Worm (Caenorhabditis elegans) whole organism, mixed stage, embryonic: ENCODE data around the gene acs-4.

Experiments
- M03D4.4 ChIP-seq: sonication (generic microtip); optimal IDR thresholded peaks from 2 replicates; lab custom pipeline; 2017; ENCODE audit warnings: mild to moderate bottlenecking, missing genetic modification characterization, missing compliant biosample characterization
- bed-3 ChIP-seq: fragments of 200-800 bp; sonication (Bioruptor generic); optimal IDR thresholded peaks from 3 replicates; lab custom pipeline; 2018; ENCODE audit warnings: mild to moderate bottlenecking, missing genetic modification characterization, moderate library complexity, missing compliant biosample characterization
- blmp-1 ChIP-seq: fragments of 150-350 bp; optimal IDR thresholded peaks from 2 replicates; lab custom pipeline; 2014; ENCODE audit warnings: missing biosample characterization, missing genetic modification characterization
- ceh-39 ChIP-seq: fragments of 150-350 bp; optimal IDR thresholded peaks from 2 replicates; lab custom pipeline; 2014; ENCODE audit warnings: missing biosample characterization, missing genetic modification characterization
- ces-1 ChIP-seq: fragments of 150-350 bp; optimal IDR thresholded peaks from 2 replicates; lab custom pipeline; 2014; ENCODE audit warnings: missing biosample characterization, missing genetic modification reagents, missing genetic modification characterization
- cnd-1 ChIP-seq: fragments of 200-800 bp; sonication (Bioruptor generic); optimal IDR thresholded peaks from 2 replicates; lab custom pipeline; 2018; ENCODE audit warnings: mild to moderate bottlenecking, missing genetic modification characterization, missing compliant biosample characterization
- drap-1 ChIP-seq: fragments of 200-800 bp; sonication (Bioruptor generic); optimal IDR thresholded peaks from 3 replicates; lab custom pipeline; 2018; ENCODE audit warnings: mild to moderate bottlenecking, missing genetic modification characterization, missing compliant biosample characterization
- elt-1 ChIP-seq: sonication (generic microtip); optimal IDR thresholded peaks from 2 replicates; lab custom pipeline; 2017; ENCODE audit warnings: missing genetic modification characterization, mild to moderate bottlenecking, missing compliant biosample characterization, antibody characterized with exemption, moderate library complexity, borderline replicate concordance; ENCODE audit not compliant: insufficient read depth
- elt-3 ChIP-seq: fragments of 150-350 bp; optimal IDR thresholded peaks from 2 replicates; lab custom pipeline; 2014; ENCODE audit warnings: missing biosample characterization, missing genetic modification characterization
- ham-2 ChIP-seq: fragments of 200-800 bp; sonication (Bioruptor generic); optimal IDR thresholded peaks from 2 replicates; lab custom pipeline; 2018; ENCODE audit warnings: mild to moderate bottlenecking, missing genetic modification characterization, missing compliant biosample characterization
- hlh-1 ChIP-seq: fragments of 150-350 bp; optimal IDR thresholded peaks from 2 replicates; lab custom pipeline; 2014; ENCODE audit warnings: missing biosample characterization, missing genetic modification reagents, missing genetic modification characterization
- lin-13 ChIP-seq: fragments of 150-350 bp; optimal IDR thresholded peaks from 2 replicates; lab custom pipeline; 2014; ENCODE audit warnings: missing biosample characterization, missing genetic modification characterization
- lsy-2 ChIP-seq: fragments of 150-350 bp; optimal IDR thresholded peaks from 2 replicates; lab custom pipeline; 2014; ENCODE audit warnings: missing biosample characterization, missing genetic modification characterization
- mab-5 ChIP-seq: fragments of 150-350 bp; optimal IDR thresholded peaks from 2 replicates; lab custom pipeline; 2014; ENCODE audit warnings: missing biosample characterization, missing genetic modification characterization
- mep-1 ChIP-seq: fragments of 150-350 bp; optimal IDR thresholded peaks from 2 replicates; lab custom pipeline; 2017; ENCODE audit warnings: missing biosample characterization, missing genetic modification reagents, missing genetic modification characterization, inconsistent platforms
- nhr-12 ChIP-seq: fragments of 150-350 bp; optimal IDR thresholded peaks from 2 replicates; lab custom pipeline; 2014; ENCODE audit warnings: missing biosample characterization, missing genetic modification characterization
- nhr-2 ChIP-seq: fragments of 150-350 bp; optimal IDR thresholded peaks from 2 replicates; lab custom pipeline; 2014; ENCODE audit warnings: missing biosample characterization, missing genetic modification characterization
- nhr-237 ChIP-seq: fragments of 150-350 bp; optimal IDR thresholded peaks from 2 replicates; lab custom pipeline; 2014; ENCODE audit warnings: missing biosample characterization, missing genetic modification characterization
- pha-4 ChIP-seq: fragments of 150-350 bp; optimal IDR thresholded peaks from 2 replicates; lab custom pipeline; 2018; ENCODE audit warnings: missing biosample characterization, missing genetic modification reagents, missing genetic modification characterization
- sem-2 ChIP-seq: fragments of 200-800 bp; sonication (Bioruptor generic); optimal IDR thresholded peaks from 2 replicates; lab custom pipeline; 2018; ENCODE audit warnings: mild to moderate bottlenecking, missing genetic modification characterization, missing compliant biosample characterization
- snpc-4 ChIP-seq: fragments of 150-350 bp; optimal IDR thresholded peaks from 2 replicates; lab custom pipeline; 2014; ENCODE audit warnings: missing biosample characterization, missing genetic modification characterization
- sptf-1 ChIP-seq: sonication (generic microtip); optimal IDR thresholded peaks from 2 replicates; lab custom pipeline; 2017; ENCODE audit warnings: mild to moderate bottlenecking, missing genetic modification characterization, moderate library complexity, missing compliant biosample characterization
- tbx-8 ChIP-seq: fragments of 200-800 bp; sonication (Bioruptor generic); optimal IDR thresholded peaks from 2 replicates; lab custom pipeline; 2018; ENCODE audit warnings: mild to moderate bottlenecking, missing genetic modification characterization, moderate library complexity, missing compliant biosample characterization
- unc-120 ChIP-seq: sonication (generic microtip); optimal IDR thresholded peaks from 2 replicates; lab custom pipeline; 2017; ENCODE audit warnings: missing genetic modification characterization, missing compliant biosample characterization; ENCODE audit not compliant: poor library complexity, severe bottlenecking
- unc-39 ChIP-seq: fragments of 150-350 bp; optimal IDR thresholded peaks from 2 replicates; lab custom pipeline; 2014; ENCODE audit warnings: missing biosample characterization, missing genetic modification characterization
- unc-62 ChIP-seq: fragments of 150-350 bp; optimal IDR thresholded peaks from 2 replicates; lab custom pipeline; 2014; ENCODE audit warnings: missing biosample characterization, missing genetic modification reagents, missing genetic modification characterization
- ztf-11 ChIP-seq: fragments of 150-350 bp; optimal IDR thresholded peaks from 2 replicates; lab custom pipeline; 2014; ENCODE audit warnings: missing biosample characterization, missing genetic modification characterization

acs-4 gene

ce11 chrIII:7166664-7167567 lies 722 bp upstream of the acs-4 start:
- peak; percentile 11 for TF ChIP-seq drap-1 (GFP tag; lab: Kevin White, UChicago)
- peak; percentile 6 for TF ChIP-seq nhr-237 (tag; lab: Kevin White, UChicago)
- TF ChIP-seq mep-1 (tag; lab: Kevin White, UChicago): no peak
- TF ChIP-seq, all 35 proteins: peak for 2

ce11 chrIII:7170090-7170489 lies 2.5 kb downstream of the acs-4 start:
- TF ChIP-seq bed-3 (no peak), ztf-11 (tag; lab: Kevin White, UChicago) (no peak), blmp-1 (tag; lab: Kevin White, UChicago) (no peak), ces-1 (no peak), sem-2 (no peak)

DNA sequence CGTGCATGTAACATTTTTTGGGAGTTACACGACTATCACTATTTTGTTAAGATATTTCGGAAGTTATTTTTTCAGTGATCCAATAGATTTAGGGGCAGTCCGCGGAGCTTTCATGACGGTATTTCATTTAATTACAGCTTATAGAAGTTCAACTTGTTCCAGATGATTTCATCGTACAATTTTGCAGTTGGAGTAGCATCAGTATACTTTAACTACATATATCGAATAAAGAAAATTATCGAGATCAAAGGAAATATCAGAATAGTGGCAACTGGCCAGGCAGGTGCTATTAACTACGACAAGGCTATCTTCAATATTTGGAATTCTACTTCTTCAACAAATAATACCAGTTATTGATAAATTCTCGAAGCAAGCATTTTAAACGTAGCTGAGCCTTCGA lies 10.9 kb downstream of the acs-4 start:
- TF ChIP-seq ces-1 (no peak), unc-120 (tag; lab: Kevin White, UChicago) (no peak), bed-3 (no peak), sem-2 (no peak), M03D4.4 (tag; lab: Kevin White, UChicago) (no peak)

- no peak for TF ChIP-seq elt-3 (tag; lab: Kevin White, UChicago)
- TF ChIP-seq sptf-1 (tag; lab: Kevin White, UChicago): peak; percentile 57
- peak; percentile 16 for TF ChIP-seq nhr-2 (tag; lab: Kevin White, UChicago)
- TF ChIP-seq blmp-1 (tag; lab: Kevin White, UChicago): peak; percentile 15
- peak; percentile 76 for TF ChIP-seq ceh-39
- peak; percentile 4 for TF ChIP-seq hlh-1 (tag; lab: Kevin White, UChicago)
- TF ChIP-seq tbx-8 (GFP tag; lab: Kevin White, UChicago): no peak
- peak; percentile 41 for TF ChIP-seq ces-1
- peak; percentile 86 for TF ChIP-seq lsy-2 (tag; lab: Kevin White, UChicago)
- no peak for TF ChIP-seq snpc-4
- TF ChIP-seq lin-13 (tag; lab: Kevin White, UChicago): peak; percentile 87
- TF ChIP-seq mab-5 (tag; lab: Kevin White, UChicago): no peak
- TF ChIP-seq pha-4 (tag; lab: Kevin White, UChicago): peak; percentile 86
- peak; percentile 92 for TF ChIP-seq nhr-237 (tag; lab: Kevin White, UChicago)
- peak; percentile 66 for TF ChIP-seq M03D4.4 (tag; lab: Kevin White, UChicago)
- TF ChIP-seq mep-1 (tag; lab: Kevin White, UChicago): peak; percentile 91
- TF ChIP-seq sem-2: no peak
Observed at ce11 chrIII:7179538-7180301, 12.1 kb downstream of the acs-4 start, which contains the start of the genes rps-14 and rpl-36. Gene rps-14, minus strand, starts transcription at chrIII:7179588. Gene rpl-36, plus strand, starts transcription at chrIII:7180251.

ce11 chrIII:7180613-7181012 lies 13.0 kb downstream of the acs-4 start, which contains the start of gene ndab-2:
Gene ndab-2, plus strand, starts transcription at chrIII:7180752.
- TF ChIP-seq ces-1 (no peak), unc-39 (tag; lab: Kevin White, UChicago) (no peak), nhr-12 (no peak), lsy-2 (tag; lab: Kevin White, UChicago) (no peak), elt-1 (tag; lab: Kevin White, UChicago) (no peak), hlh-1 (tag; lab: Kevin White, UChicago) (no peak), ham-2 (no peak), unc-120 (tag; lab: Kevin White, UChicago) (no peak), cnd-1 (tag; lab: Kevin White, UChicago) (no peak), ztf-11 (tag; lab: Kevin White, UChicago) (no peak), ceh-39 (no peak), blmp-1 (tag; lab: Kevin White, UChicago) (no peak), lin-13 (tag; lab: Kevin White, UChicago) (no peak), nhr-237 (tag; lab: Kevin White, UChicago) (no peak), drap-1 (GFP tag; lab: Kevin White, UChicago) (no peak), snpc-4 (no peak), unc-62 (GFP tag; lab: Kevin White, UChicago) (no peak)
